Fruit fly (Drosophila melanogaster): ENCODE data around the gene Act5C.

The Act5C gene

DNA sequence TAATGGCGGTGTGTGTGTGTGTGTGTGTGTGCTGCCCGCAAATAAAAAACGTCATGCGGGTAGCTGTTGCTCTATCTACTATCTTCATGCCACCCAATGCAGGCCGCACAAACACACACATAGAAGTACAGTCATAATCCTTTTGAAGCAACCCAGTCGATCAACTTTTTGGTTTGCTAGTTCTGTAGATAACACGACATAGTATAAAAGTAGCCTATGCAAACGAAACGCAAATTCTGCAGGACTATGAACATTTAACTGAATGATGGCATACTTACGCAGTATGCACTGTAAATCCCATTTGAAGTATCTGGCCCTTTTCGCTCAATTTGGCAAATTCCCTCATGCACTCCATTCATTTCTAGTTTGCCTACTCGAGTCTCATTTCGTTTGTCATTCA lies 34.6 kb upstream of the Act5C start (continued):
- peak; percentile 42 for TF ChIP-seq CG11504 (tag; optimal IDR thresholded peaks at IDR 0.05)
- peak in 1 of 2 experiments; percentile 14 for TF ChIP-seq Hr51 (GFP tag; optimal IDR thresholded peaks at IDR 0.05)
- TF ChIP-seq PHDP (tag; optimal IDR thresholded peaks at IDR 0.05): peak; percentile 2
- TF ChIP-seq zfh1 (GFP tag; IDR thresholded peaks at IDR 0.05): peak; percentile 23; the same call in 1 of the 3 replicates
- peak; percentile 23 for TF ChIP-seq pnt (GFP tag; optimal IDR thresholded peaks at IDR 0.05)
- peak; percentile 16 for TF ChIP-seq Myb (GFP tag; optimal IDR thresholded peaks at IDR 0.05)
- 0 out of 3 replicates have a peak, but pooled peaks have one; percentile 61 for TF ChIP-seq CG3726 (GFP tag; IDR thresholded peaks at IDR 0.05)
- peak; percentile 58 for TF ChIP-seq lab (GFP tag; optimal IDR thresholded peaks at IDR 0.05)
- TF ChIP-seq dmrt99B (tag; optimal IDR thresholded peaks at IDR 0.05): peak; percentile 39
- peak; percentile 19 for TF ChIP-seq CG15269 (tag; optimal IDR thresholded peaks at IDR 0.05)
- peak; percentile 29 for TF ChIP-seq CG1603 (tag; optimal IDR thresholded peaks at IDR 0.05)
- peak; percentile 15 for TF ChIP-seq CG7839 (tag; optimal IDR thresholded peaks at IDR 0.05)
- peak; percentile 26 for TF ChIP-seq ind (GFP tag; optimal IDR thresholded peaks at IDR 0.05)
- TF ChIP-seq p53 (GFP tag; optimal IDR thresholded peaks at IDR 0.05): no peak
- TF ChIP-seq row (GFP tag; IDR thresholded peaks at IDR 0.05): peak; percentile 40; the same call in 1 of the 3 replicates
- no peak for TF ChIP-seq hbn (GFP tag; IDR thresholded peaks at IDR 0.05; ENCODE audit: partially characterized antibody)
- no peak for TF ChIP-seq D19B (GFP tag; optimal IDR thresholded peaks at IDR 0.05)
- TF ChIP-seq Hmr (GFP tag; optimal IDR thresholded peaks at IDR 0.05): peak; percentile 23
- TF ChIP-seq fu2 (GFP tag; optimal IDR thresholded peaks at IDR 0.05): no peak
- TF ChIP-seq CG17612 (GFP tag; IDR thresholded peaks at IDR 0.05): no peak
- no peak for TF ChIP-seq Stat92E (GFP tag; optimal IDR thresholded peaks at IDR 0.05)
- no peak for TF ChIP-seq cwo (GFP tag; optimal IDR thresholded peaks at IDR 0.05)
- TF ChIP-seq Xrp1 (GFP tag; IDR thresholded peaks at IDR 0.05): no peak
- TF ChIP-seq CG18599 (GFP tag; optimal IDR thresholded peaks at IDR 0.05): peak; percentile 62
- TF ChIP-seq jing (GFP tag; optimal IDR thresholded peaks at IDR 0.05): no peak
- TF ChIP-seq CG16813 (GFP tag; IDR thresholded peaks at IDR 0.05; ENCODE audit: partially characterized antibody): no peak
- peak; percentile 40; the same call in 1 of the 2 replicates for TF ChIP-seq Rfx (GFP tag; IDR thresholded peaks at IDR 0.05)
- peak; percentile 14 for TF ChIP-seq slou (GFP tag; optimal IDR thresholded peaks at IDR 0.05)
- TF ChIP-seq Optix (GFP tag; IDR thresholded peaks at IDR 0.05): no peak
- TF ChIP-seq gcm (GFP tag; optimal IDR thresholded peaks at IDR 0.05): peak; percentile 22

DNA sequence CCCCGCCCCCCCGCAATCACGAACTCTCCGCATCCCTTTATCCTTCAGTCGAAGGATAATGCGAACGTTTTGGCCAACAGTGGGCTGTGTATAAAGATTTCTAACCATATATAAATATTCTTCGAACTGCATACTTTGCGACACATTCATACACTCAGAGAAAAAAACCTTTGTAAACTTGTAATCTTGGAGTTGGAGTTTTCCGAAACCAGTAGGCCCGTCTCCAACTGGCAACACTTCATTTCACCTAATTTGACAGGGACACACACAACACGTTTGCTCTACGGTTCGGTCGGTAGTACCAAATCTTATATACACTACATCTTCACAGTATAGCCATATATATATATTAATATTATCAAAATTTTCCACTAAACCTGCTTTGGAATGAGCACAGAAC lies 31.9 kb upstream of the Act5C start, which contains the start of gene CG15764:
CG15764 (plus strand) TSS at position 301 of the 400 bp plus-strand sequence.
- TF ChIP-seq ttk (GFP tag; IDR thresholded peaks at IDR 0.05): no peak
- TF ChIP-seq CG10565 (GFP tag; optimal IDR thresholded peaks at IDR 0.05): no peak
- no peak for TF ChIP-seq btn (GFP tag; optimal IDR thresholded peaks at IDR 0.05)
- no peak for TF ChIP-seq CG31224 (GFP tag; IDR thresholded peaks at IDR 0.05)
- no peak for TF ChIP-seq vfl (GFP tag; optimal IDR thresholded peaks at IDR 0.05)
- no peak for TF ChIP-seq mirr (GFP tag; optimal IDR thresholded peaks at IDR 0.05)

DNA sequence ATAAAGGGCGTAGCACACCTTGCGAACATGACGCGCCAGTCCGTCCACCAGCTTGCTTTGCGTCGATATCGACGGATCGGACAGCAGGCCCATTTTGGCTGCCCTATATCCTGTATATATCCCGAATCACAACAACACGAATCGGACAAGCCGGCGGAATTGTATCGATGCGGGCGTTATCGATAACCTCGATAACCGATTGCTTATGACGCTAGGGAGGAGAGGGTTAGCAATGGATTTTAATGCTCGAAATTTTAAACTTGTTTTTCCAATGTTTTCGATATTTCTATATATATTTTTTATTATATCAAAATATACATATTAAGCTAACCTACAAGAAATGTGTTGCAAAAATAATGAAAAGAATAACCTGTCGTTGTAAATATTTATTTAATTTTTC lies 27.5 kb upstream of the Act5C start, which contains the start of gene GAA1:
GAA1 (minus strand) TSS at position 194 of the 400 bp plus-strand sequence.
- TF ChIP-seq CG13624 (GFP tag; optimal IDR thresholded peaks at IDR 0.05) (no peak), oc (tag; optimal IDR thresholded peaks at IDR 0.05) (no peak), bab2 (GFP tag; optimal IDR thresholded peaks at IDR 0.05) (no peak), Hand (GFP tag; optimal IDR thresholded peaks at IDR 0.05) (no peak), CG3726 (GFP tag; IDR thresholded peaks at IDR 0.05) (no peak), CG42726 (GFP tag; IDR thresholded peaks at IDR 0.05; ENCODE audit: partially characterized antibody) (no peak), ato (GFP tag; IDR thresholded peaks at IDR 0.05; ENCODE audit: partially characterized antibody) (peak; percentile 94), luna (GFP tag; optimal IDR thresholded peaks at IDR 0.05) (no peak), CG6272 (GFP tag; IDR thresholded peaks at IDR 0.05) (no peak), Scr (GFP tag; IDR thresholded peaks at IDR 0.05; ENCODE audit: partially characterized antibody) (peak; percentile 85), CG14441 (GFP tag; IDR thresholded peaks at IDR 0.05) (no peak), sens (GFP tag) (no peak), grau (tag; optimal IDR thresholded peaks at IDR 0.05) (peak; percentile 26), so (GFP tag; IDR thresholded peaks at IDR 0.05) (no peak), CG11696 (GFP tag; IDR thresholded peaks at IDR 0.05) (no peak), cwo (GFP tag; optimal IDR thresholded peaks at IDR 0.05) (no peak)

Measured in whole organism, embryonic.